Fruit fly (Drosophila melanogaster): ENCODE measurements around the gene sim.

DNA sequence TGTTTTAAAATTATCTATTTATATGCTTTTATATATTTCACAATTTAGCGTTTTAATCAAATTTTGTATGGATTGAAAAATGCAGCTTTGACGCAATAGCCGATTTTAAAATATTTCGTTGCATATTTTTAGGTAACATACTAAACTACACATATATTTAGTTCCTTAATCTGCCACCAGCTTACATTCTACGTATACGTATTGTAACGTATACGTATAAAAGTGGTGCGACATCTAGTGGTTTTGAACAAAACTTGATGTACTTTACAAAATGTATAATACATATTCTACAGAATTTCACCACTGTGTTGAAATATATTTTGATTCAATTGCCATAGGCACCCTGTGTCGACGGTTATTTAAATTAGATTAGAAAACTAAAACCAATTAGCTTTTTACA lies 20.7 kb downstream of the sim start:
- TF ChIP-seq Sin3A (optimal IDR thresholded peaks at IDR 0.05) (no peak), psq (optimal IDR thresholded peaks at IDR 0.05) (no peak)
